Worm (Caenorhabditis elegans) whole organism, L4/young adult: Measurements from ENCODE around the gene srz-97.

Experiments used
- W03F9.2 ChIP-seq: fragments of 150-350 bp; optimal IDR thresholded peaks from 2 replicates; lab custom pipeline; 2014; ENCODE audit warnings: missing biosample characterization, missing genetic modification characterization
- dao-5 ChIP-seq: sonication (generic microtip); optimal IDR thresholded peaks from 2 replicates; lab custom pipeline; 2016; ENCODE audit warnings: missing genotype, missing genetic modification characterization, moderate library complexity, missing compliant biosample characterization
- him-1 ChIP-seq: sonication (generic microtip); optimal IDR thresholded peaks from 2 replicates; lab custom pipeline; 2016; ENCODE audit warnings: missing genotype, missing genetic modification reagents, missing genetic modification characterization, missing compliant biosample characterization

DNA sequence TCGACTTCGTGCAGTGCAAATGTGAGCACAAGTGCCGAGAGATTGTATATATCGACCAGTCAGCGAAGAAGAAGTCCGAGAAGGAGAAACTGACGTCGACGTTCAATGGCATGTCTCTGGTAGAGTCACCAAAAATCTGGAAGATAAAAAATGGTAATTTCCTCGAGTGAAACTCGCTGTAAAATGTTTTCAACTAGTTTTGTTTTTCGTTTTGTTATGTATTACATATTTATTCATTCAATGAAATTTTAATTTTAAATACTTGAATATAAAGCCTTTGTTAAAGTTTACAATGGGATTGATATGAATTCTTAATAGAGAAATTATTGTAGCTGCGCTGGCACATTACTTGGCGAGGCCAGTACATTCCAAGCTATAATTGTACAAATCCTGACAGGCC, 48.2 kb downstream of the srz-97 start:
- TF ChIP-seq W03F9.2 (tag; lab: Kevin White, UChicago) (no peak), him-1 (tag; lab: Kevin White, UChicago) (no peak), dao-5 (tag; lab: Kevin White, UChicago) (no peak)
